Worm (Caenorhabditis elegans) whole organism, L4 larva: Measurements from ENCODE around the gene Y6G8.15.

Experiments used
- F10B5.3 ChIP-seq: sonication (generic microtip); optimal IDR thresholded peaks from 2 replicates; lab custom pipeline; 2016; ENCODE audit warnings: mild to moderate bottlenecking, missing genetic modification characterization, missing compliant biosample characterization
- F26F4.8 ChIP-seq: fragments of 200-800 bp; sonication (Bioruptor generic); conservative IDR thresholded peaks from 2 replicates; pipeline ENCODE4 v1.3.6; 2022; ENCODE audit warnings: missing genetic modification characterization, missing compliant biosample characterization
- F44E2.7 ChIP-seq: fragments of 200-800 bp; sonication (Bioruptor generic); IDR thresholded peaks from 2 replicates; pipeline ENCODE4 v2.1.2; 2022; ENCODE audit warnings: missing genetic modification characterization, missing compliant biosample characterization
- T20F7.1 ChIP-seq: fragments of 200-800 bp; sonication (Bioruptor generic); optimal IDR thresholded peaks from 2 replicates; lab custom pipeline; 2018; ENCODE audit warnings: mild to moderate bottlenecking, missing genetic modification characterization, missing compliant biosample characterization
- Y5F2A.4 ChIP-seq: fragments of 200-800 bp; sonication (Bioruptor generic); optimal IDR thresholded peaks from 2 replicates; lab custom pipeline; 2018; ENCODE audit warnings: mild to moderate bottlenecking, missing genetic modification characterization, missing compliant biosample characterization
- Y75B8A.6 ChIP-seq: fragments of 200-800 bp; sonication (Bioruptor generic); IDR thresholded peaks from 2 replicates; pipeline ENCODE4 v1.3.6; 2022; ENCODE audit warnings: missing genetic modification reagents, missing genetic modification characterization, missing compliant biosample characterization
- ama-1 ChIP-seq: fragments of 150-350 bp; optimal IDR thresholded peaks from 2 replicates; lab custom pipeline; 2014; ENCODE audit warnings: inconsistent platforms, mixed read lengths
- arid-1 ChIP-seq: fragments of 200-800 bp; sonication (Bioruptor generic); conservative IDR thresholded peaks from 2 replicates; pipeline ENCODE4 v1.3.6; 2022; ENCODE audit warnings: missing genetic modification reagents, missing genetic modification characterization, missing compliant biosample characterization
- attf-4 ChIP-seq: sonication (generic microtip); optimal IDR thresholded peaks from 3 replicates; lab custom pipeline; 2017; ENCODE audit warnings: missing biosample characterization, missing genetic modification characterization
- ceh-28 ChIP-seq: fragments of 150-350 bp; optimal IDR thresholded peaks from 2 replicates; lab custom pipeline; 2014; ENCODE audit warnings: missing biosample characterization, missing genetic modification reagents, missing genetic modification characterization
- ceh-32 ChIP-seq: sonication (generic microtip); optimal IDR thresholded peaks from 2 replicates; lab custom pipeline; 2016; ENCODE audit warnings: mild to moderate bottlenecking, missing genetic modification characterization, missing compliant biosample characterization; ENCODE audit not compliant: poor library complexity
- ceh-82 ChIP-seq: sonication (generic microtip); optimal IDR thresholded peaks from 2 replicates; lab custom pipeline; 2017; ENCODE audit warnings: missing biosample characterization, missing genetic modification characterization
- ctbp-1 ChIP-seq: fragments of 200-800 bp; sonication (Bioruptor generic); IDR thresholded peaks from 2 replicates; pipeline ENCODE4 v1.3.6; 2022; ENCODE audit warnings: missing genetic modification reagents, missing genetic modification characterization, missing compliant biosample characterization
- daf-19 ChIP-seq: fragments of 200-800 bp; sonication (Bioruptor generic); conservative IDR thresholded peaks from 2 replicates; pipeline ENCODE4 v1.3.6; 2022; ENCODE audit warnings: missing genetic modification characterization, missing compliant biosample characterization
- daf-8 ChIP-seq: fragments of 200-800 bp; sonication (Bioruptor generic); IDR thresholded peaks from 2 replicates; pipeline ENCODE4 v1.3.6; 2022; ENCODE audit warnings: missing genetic modification characterization, missing compliant biosample characterization
- dmd-6 ChIP-seq: fragments of 200-800 bp; sonication (Bioruptor generic); IDR thresholded peaks from 2 replicates; pipeline ENCODE4 v1.3.6; 2022; ENCODE audit warnings: missing genetic modification reagents, missing genetic modification characterization, missing compliant biosample characterization
- dmd-8 ChIP-seq: fragments of 200-800 bp; sonication (Bioruptor generic); IDR thresholded peaks from 2 replicates; pipeline ENCODE4 v1.3.6; 2022; ENCODE audit warnings: missing genetic modification characterization, missing compliant biosample characterization
- dpl-1 ChIP-seq: fragments of 150-350 bp; optimal IDR thresholded peaks from 2 replicates; lab custom pipeline; 2014; ENCODE audit warnings: missing biosample characterization, missing genetic modification reagents, missing genetic modification characterization
- dve-1 ChIP-seq: sonication (generic microtip); optimal IDR thresholded peaks from 2 replicates; lab custom pipeline; 2017; ENCODE audit warnings: antibody characterized with exemption, mild to moderate bottlenecking, missing genetic modification characterization, missing compliant biosample characterization; ENCODE audit not compliant: insufficient read depth
- egl-27 ChIP-seq: sonication (generic microtip); optimal IDR thresholded peaks from 3 replicates; lab custom pipeline; 2017; ENCODE audit warnings: missing biosample characterization, missing genetic modification reagents, missing genetic modification characterization
- fkh-10 ChIP-seq: fragments of 150-350 bp; optimal IDR thresholded peaks from 2 replicates; lab custom pipeline; 2014; ENCODE audit warnings: missing biosample characterization, missing genetic modification reagents, missing genetic modification characterization
- fos-1 ChIP-seq: fragments of 150-350 bp; optimal IDR thresholded peaks from 2 replicates; lab custom pipeline; 2014; ENCODE audit warnings: missing biosample characterization, missing genetic modification characterization
- gei-8 ChIP-seq: fragments of 200-800 bp; sonication (Bioruptor generic); optimal IDR thresholded peaks from 2 replicates; lab custom pipeline; 2018; ENCODE audit warnings: mild to moderate bottlenecking, missing genetic modification characterization, missing compliant biosample characterization
- hif-1 ChIP-seq, 2 experiments: sonication (generic microtip); optimal IDR thresholded peaks; 2 replicates each; lab custom pipeline; 2016 to 2017; ENCODE audit warnings: missing compliant biosample characterization in 2 of 2, missing genetic modification characterization in 2 of 2, missing genetic modification reagents in 2 of 2, missing genotype in 2 of 2, mild to moderate bottlenecking in 1 of 2
- lim-7 ChIP-seq: fragments of 200-800 bp; sonication (Bioruptor generic); IDR thresholded peaks from 2 replicates; pipeline ENCODE4 v1.3.6; 2022; ENCODE audit warnings: missing genetic modification characterization, missing compliant biosample characterization
- lin-1 ChIP-seq: fragments of 200-800 bp; sonication (Bioruptor generic); IDR thresholded peaks from 2 replicates; pipeline ENCODE4 v1.3.6; 2022; ENCODE audit warnings: missing genetic modification reagents, missing genetic modification characterization, missing compliant biosample characterization
- lin-15B ChIP-seq: fragments of 150-350 bp; sonication (generic microtip); optimal IDR thresholded peaks from 3 replicates; lab custom pipeline; 2014; ENCODE audit warnings: missing biosample characterization, missing genetic modification characterization
- lsy-2 ChIP-seq, 2 experiments: fragments of 150-350 bp in 1 of 2; sonication (generic microtip) in 1 of 2; optimal IDR thresholded peaks; 2 replicates each; lab custom pipeline; 2014 to 2017; ENCODE audit warnings: missing biosample characterization in 2 of 2, missing genetic modification characterization in 2 of 2
- madf-5 ChIP-seq, 2 experiments: fragments of 200-800 bp; sonication (Bioruptor generic); IDR thresholded peaks; 2 replicates each; pipeline ENCODE4 v1.3.6; 2022; ENCODE audit warnings: missing compliant biosample characterization in 2 of 2, missing genetic modification characterization in 2 of 2
- madf-9 ChIP-seq: fragments of 200-800 bp; sonication (Bioruptor generic); conservative IDR thresholded peaks from 2 replicates; pipeline ENCODE4 v1.3.6; 2022; ENCODE audit warnings: missing genetic modification reagents, missing genetic modification characterization, missing compliant biosample characterization
- mep-1 ChIP-seq: fragments of 150-350 bp; sonication (generic microtip); optimal IDR thresholded peaks from 3 replicates; lab custom pipeline; 2014; ENCODE audit warnings: missing biosample characterization, missing genetic modification characterization
- mxl-2 ChIP-seq: fragments of 200-800 bp; sonication (Bioruptor generic); conservative IDR thresholded peaks from 2 replicates; pipeline ENCODE4 v1.3.6; 2022; ENCODE audit warnings: missing genetic modification reagents, missing genetic modification characterization, missing compliant biosample characterization
- nhr-237 ChIP-seq: sonication (generic microtip); optimal IDR thresholded peaks from 2 replicates; lab custom pipeline; 2017; ENCODE audit warnings: missing biosample characterization, missing genetic modification characterization
- nhr-28 ChIP-seq: fragments of 150-350 bp; optimal IDR thresholded peaks from 2 replicates; lab custom pipeline; 2014; ENCODE audit warnings: missing biosample characterization, missing genetic modification characterization
- nhr-41 ChIP-seq: fragments of 200-800 bp; sonication (Bioruptor generic); IDR thresholded peaks from 2 replicates; pipeline ENCODE4 v1.3.6; 2022; ENCODE audit warnings: missing genetic modification reagents, missing genetic modification characterization, missing compliant biosample characterization
- nhr-6 ChIP-seq: fragments of 150-350 bp; optimal IDR thresholded peaks from 2 replicates; lab custom pipeline; 2014; ENCODE audit warnings: missing biosample characterization, missing genetic modification characterization
- nhr-76 ChIP-seq: fragments of 150-350 bp; optimal IDR thresholded peaks from 2 replicates; lab custom pipeline; 2014; ENCODE audit warnings: missing biosample characterization, missing genetic modification characterization
- nhr-77 ChIP-seq: fragments of 150-350 bp; optimal IDR thresholded peaks from 2 replicates; lab custom pipeline; 2014; ENCODE audit warnings: missing biosample characterization, missing genetic modification characterization
- pha-4 ChIP-seq, 2 experiments: fragments of 150-350 bp in 1 of 2; fragments of 200-800 bp in 1 of 2; sonication (Bioruptor generic) in 1 of 2; IDR thresholded peaks in 1 of 2; optimal IDR thresholded peaks in 1 of 2; 2 replicates each; pipeline versions ENCODE4 v1.3.6 to Lab custom; 2014 to 2022; ENCODE audit warnings: missing genetic modification characterization in 2 of 2, missing genetic modification reagents in 2 of 2, missing biosample characterization in 1 of 2, missing compliant biosample characterization in 1 of 2
- php-3 ChIP-seq: fragments of 200-800 bp; sonication (Bioruptor generic); IDR thresholded peaks from 2 replicates; pipeline ENCODE4 v1.3.6; 2022; ENCODE audit warnings: missing genetic modification reagents, missing genetic modification characterization, missing compliant biosample characterization
- pqm-1 ChIP-seq: sonication (generic microtip); optimal IDR thresholded peaks from 2 replicates; lab custom pipeline; 2017; ENCODE audit warnings: missing biosample characterization, missing genetic modification characterization
- rbr-2 ChIP-seq: sonication (generic microtip); optimal IDR thresholded peaks from 2 replicates; lab custom pipeline; 2016; ENCODE audit warnings: missing genotype, missing genetic modification characterization, missing compliant biosample characterization
- saeg-2 ChIP-seq: fragments of 200-800 bp; sonication (Bioruptor generic); IDR thresholded peaks from 2 replicates; pipeline ENCODE4 v1.3.6; 2022; ENCODE audit warnings: missing genetic modification reagents, missing genetic modification characterization, missing compliant biosample characterization
- skn-1 ChIP-seq: fragments of 150-350 bp; optimal IDR thresholded peaks from 2 replicates; lab custom pipeline; 2014; ENCODE audit warnings: missing biosample characterization, missing genetic modification characterization
- snpc-1.2 ChIP-seq: fragments of 200-800 bp; sonication (Bioruptor generic); IDR thresholded peaks from 2 replicates; pipeline ENCODE4 v1.3.6; 2022; ENCODE audit warnings: missing genetic modification reagents, missing genetic modification characterization, missing compliant biosample characterization
- snpc-4 ChIP-seq: fragments of 150-350 bp; optimal IDR thresholded peaks from 2 replicates; lab custom pipeline; 2014; ENCODE audit warnings: missing biosample characterization, missing genetic modification characterization
- tag-97 ChIP-seq: fragments of 200-800 bp; sonication (Bioruptor generic); IDR thresholded peaks from 2 replicates; pipeline ENCODE4 v1.3.6; 2022; ENCODE audit warnings: missing genetic modification characterization, missing compliant biosample characterization
- tra-1 ChIP-seq: fragments of 200-800 bp; sonication (Bioruptor generic); IDR thresholded peaks from 2 replicates; pipeline ENCODE4 v1.3.6; 2022; ENCODE audit warnings: missing genetic modification reagents, missing genetic modification characterization, missing compliant biosample characterization
- unc-39 ChIP-seq: sonication (generic microtip); optimal IDR thresholded peaks from 2 replicates; lab custom pipeline; 2017; ENCODE audit warnings: missing biosample characterization, missing genetic modification characterization
- unc-62 ChIP-seq, 3 experiments: fragments of 150-350 bp in 1 of 3; sonication (generic microtip); optimal IDR thresholded peaks in 2 of 3; peaks in 1 of 3; 1 replicate in 1 of 3; 2 replicates in 2 of 3; lab custom pipeline; 2014 to 2017; ENCODE audit warnings: missing biosample characterization in 3 of 3, missing genetic modification characterization in 3 of 3, missing genetic modification reagents in 3 of 3, missing genotype in 1 of 3
- zfp-3 ChIP-seq: fragments of 200-800 bp; sonication (Bioruptor generic); conservative IDR thresholded peaks from 2 replicates; pipeline ENCODE4 v1.3.6; 2022; ENCODE audit warnings: missing genetic modification reagents, missing genetic modification characterization, missing compliant biosample characterization
- zip-11 ChIP-seq: fragments of 200-800 bp; sonication (Bioruptor generic); IDR thresholded peaks from 2 replicates; pipeline ENCODE4 v1.3.6; 2022; ENCODE audit warnings: missing genetic modification characterization, missing compliant biosample characterization

Y6G8.15 gene

ce11 chrV:17659228-17659627, 48.8 kb upstream of the Y6G8.15 start, which contains the start of gene fbxa-108 (continued):
- TF ChIP-seq snpc-4 (tag; lab: Kevin White, UChicago) (no peak), mxl-2 (GFP tag; lab: Robert Waterston, UW) (peak; percentile 87), skn-1 (tag; lab: Kevin White, UChicago) (no peak), daf-19 (GFP tag; lab: Robert Waterston, UW) (no peak), ama-1 (no peak), attf-4 (tag; lab: Kevin White, UChicago) (no peak), tra-1 (peak; percentile 64; the same call in 1 of the 2 replicates), ceh-32 (tag; lab: Kevin White, UChicago) (no peak), Y5F2A.4 (GFP tag; lab: Kevin White, UChicago) (no peak), hif-1 (tag; optimal IDR thresholded peaks at IDR 0.05; lab: Kevin White, UChicago) (peak; percentile 7 to 45), F26F4.8 (GFP tag; lab: Robert Waterston, UW) (no peak), nhr-77 (peak; percentile 90), dmd-6 (GFP tag; lab: Robert Waterston, UW) (peak; percentile 97), lsy-2 (tag; optimal IDR thresholded peaks at IDR 0.05; lab: Kevin White, UChicago) (peak in 1 of 2 experiments; percentile 44), Y75B8A.6 (GFP tag; lab: Robert Waterston, UW) (no peak), nhr-41 (GFP tag; lab: Robert Waterston, UW) (no peak), daf-8 (GFP tag; lab: Robert Waterston, UW) (no peak), mep-1 (tag; lab: Kevin White, UChicago) (peak; percentile 56), ceh-82 (tag; lab: Kevin White, UChicago) (no peak), egl-27 (no peak), snpc-1.2 (GFP tag; lab: Robert Waterston, UW) (no peak), zfp-3 (GFP tag; lab: Robert Waterston, UW) (no peak), zip-11 (GFP tag; lab: Robert Waterston, UW) (no peak), php-3 (GFP tag; lab: Robert Waterston, UW) (peak; percentile 85), nhr-28 (peak; percentile 94), nhr-6 (tag; lab: Kevin White, UChicago) (peak; percentile 66), lin-1 (GFP tag; lab: Robert Waterston, UW) (peak; percentile 75), saeg-2 (no peak), pha-4 (GFP tag; IDR thresholded peaks at IDR 0.05; lab: Robert Waterston, UW) (no peak; the same call in 1 of the 2 replicates), pha-4 (tag; optimal IDR thresholded peaks at IDR 0.05; lab: Kevin White, UChicago) (no peak), dve-1 (tag; lab: Kevin White, UChicago) (peak; percentile 93), gei-8 (GFP tag; lab: Kevin White, UChicago) (no peak), lim-7 (GFP tag; lab: Robert Waterston, UW) (no peak), madf-9 (GFP tag; lab: Robert Waterston, UW) (no peak), unc-39 (tag; lab: Kevin White, UChicago) (no peak), pqm-1 (tag; lab: Kevin White, UChicago) (peak; percentile 97), dpl-1 (GFP tag; lab: Kevin White, UChicago) (no peak), tag-97 (no peak), lin-15B (tag; lab: Kevin White, UChicago) (no peak), madf-5 (GFP tag; IDR thresholded peaks at IDR 0.05; lab: Robert Waterston, UW) (no peak), fos-1 (tag; lab: Kevin White, UChicago) (no peak), nhr-237 (tag; lab: Kevin White, UChicago) (no peak), dmd-8 (no peak), F44E2.7 (GFP tag; lab: Robert Waterston, UW) (no peak), T20F7.1 (GFP tag; lab: Kevin White, UChicago) (no peak), F10B5.3 (tag; lab: Kevin White, UChicago) (no peak), unc-62 (GFP tag; optimal IDR thresholded peaks at IDR 0.05 in 1 of 2; lab: Kevin White, UChicago) (no peak), unc-62 (tag; optimal IDR thresholded peaks at IDR 0.05; lab: Kevin White, UChicago) (no peak), rbr-2 (no peak), arid-1 (GFP tag; lab: Robert Waterston, UW) (no peak), ceh-28 (tag; lab: Kevin White, UChicago) (no peak), fkh-10 (GFP tag; lab: Kevin White, UChicago) (no peak), ctbp-1 (GFP tag; lab: Robert Waterston, UW) (no peak), nhr-76 (no peak)
